Worm (Caenorhabditis elegans): Measurements from ENCODE around the gene sdz-27.

sdz-27 gene

ce11 chrIV:11145929-11146339 is 40.9 kb upstream of the sdz-27 start (continued):
- TF ChIP-seq Y95B8A.8 (GFP tag; IDR thresholded peaks at IDR 0.05) (0 out of 2 replicates have a peak, but pooled peaks have one; percentile 50), ceh-58 (GFP tag; IDR thresholded peaks at IDR 0.05) (no peak), fkh-3 (tag; optimal IDR thresholded peaks at IDR 0.05) (peak; percentile 57), madf-8 (GFP tag; conservative IDR thresholded peaks at IDR 0.05) (no peak), snpc-1.1 (tag; optimal IDR thresholded peaks at IDR 0.05; ENCODE audit: insufficient read depth) (peak; percentile 28), sdz-38 (tag; optimal IDR thresholded peaks at IDR 0.05) (no peak), pbrm-1 (GFP tag; IDR thresholded peaks at IDR 0.05) (peak; percentile 52; the same call in 1 of the 2 replicates), ccch-3 (GFP tag; optimal IDR thresholded peaks at IDR 0.05) (no peak), Y53G8AR.9 (GFP tag; conservative IDR thresholded peaks at IDR 0.05) (no peak; the same call in 1 of the 2 replicates), ekl-4 (GFP tag; IDR thresholded peaks at IDR 0.05) (peak; percentile 72), chd-7 (tag; optimal IDR thresholded peaks at IDR 0.05) (peak; percentile 63), tbp1 (GFP tag; optimal IDR thresholded peaks at IDR 0.05) (peak; percentile 42), sea-2 (GFP tag; IDR thresholded peaks at IDR 0.05) (no peak), Y56A3A.18 (GFP tag; IDR thresholded peaks at IDR 0.05) (0 out of 2 replicates have a peak, but pooled peaks have one; percentile 49), repo-1 (tag; optimal IDR thresholded peaks at IDR 0.05) (peak; percentile 78), let-607 (tag; optimal IDR thresholded peaks at IDR 0.05) (no peak), cebp-2 (GFP tag; IDR thresholded peaks at IDR 0.05) (no peak; the same call in 1 of the 2 replicates), F10E7.11 (tag; optimal IDR thresholded peaks at IDR 0.05) (peak; percentile 91), die-1 (tag; optimal IDR thresholded peaks at IDR 0.05) (peak; percentile 35), D2030.7 (GFP tag; IDR thresholded peaks at IDR 0.05) (peak; percentile 33; the same call in 1 of the 2 replicates), lag-1 (GFP tag; IDR thresholded peaks at IDR 0.05) (no peak), F57C9.4 (tag; optimal IDR thresholded peaks at IDR 0.05) (peak; percentile 76), lin-26 (GFP tag; IDR thresholded peaks at IDR 0.05) (peak; percentile 59), snpc-3.4 (tag; optimal IDR thresholded peaks at IDR 0.05) (peak; percentile 53), ztf-28 (GFP tag; IDR thresholded peaks at IDR 0.05) (no peak), ceh-79 (tag; optimal IDR thresholded peaks at IDR 0.05) (peak; percentile 57), ets-4 (GFP tag; optimal IDR thresholded peaks at IDR 0.05) (no peak), him-1 (tag; optimal IDR thresholded peaks at IDR 0.05) (peak; percentile 64), nfya-2 (GFP tag; IDR thresholded peaks at IDR 0.05) (peak; percentile 73; the same call in 1 of the 2 replicates), rcor-1 (GFP tag; IDR thresholded peaks at IDR 0.05) (no peak)

ce11 chrIV:11146492-11146891 is 40.3 kb upstream of the sdz-27 start:
- no peak for TF ChIP-seq F37B4.10 (GFP tag; IDR thresholded peaks at IDR 0.05)
- TF ChIP-seq Y67H2A.10 (GFP tag; conservative IDR thresholded peaks at IDR 0.05), result no peak
- no peak for TF ChIP-seq B0336.3 (GFP tag; IDR thresholded peaks at IDR 0.05)
- no peak for TF ChIP-seq ztf-22 (GFP tag; optimal IDR thresholded peaks at IDR 0.05)
- TF ChIP-seq cebp-2 (GFP tag; IDR thresholded peaks at IDR 0.05), result no peak
- no peak for TF ChIP-seq dpl-1 (GFP tag; optimal IDR thresholded peaks at IDR 0.05)
- no peak for TF ChIP-seq ceh-40 (GFP tag; IDR thresholded peaks at IDR 0.05)
- no peak for TF ChIP-seq T26A5.8 (tag; optimal IDR thresholded peaks at IDR 0.05)

- TF ChIP-seq tbp1 (GFP tag; optimal IDR thresholded peaks at IDR 0.05) (peak; percentile 34), gei-17 (GFP tag; optimal IDR thresholded peaks at IDR 0.05) (no peak), snpc-4 (GFP tag; optimal IDR thresholded peaks at IDR 0.05) (no peak), snpc-4 (tag; optimal IDR thresholded peaks at IDR 0.05) (peak in 2 of 4 experiments; percentile 47 to 48), pha-4 (tag; optimal IDR thresholded peaks at IDR 0.05) (no peak), F33H1.4 (GFP tag; IDR thresholded peaks at IDR 0.05) (no peak), rec-8 (tag; optimal IDR thresholded peaks at IDR 0.05) (peak; percentile 19 to 39), T26A5.8 (tag; optimal IDR thresholded peaks at IDR 0.05) (peak; percentile 21), repo-1 (tag; optimal IDR thresholded peaks at IDR 0.05) (peak; percentile 78), nhr-27 (tag; optimal IDR thresholded peaks at IDR 0.05) (peak; percentile 30), atf-7 (tag; optimal IDR thresholded peaks at IDR 0.05) (peak; percentile 71), Y53G8AR.9 (GFP tag; conservative IDR thresholded peaks at IDR 0.05) (peak; percentile 84), Y79H2A.3 (GFP tag; conservative IDR thresholded peaks at IDR 0.05) (no peak), egl-18 (GFP tag; IDR thresholded peaks at IDR 0.05) (no peak)
These were observed 39.8 kb upstream of the sdz-27 start, which contains the start of gene pigq-1 for ce11 chrIV:11146962-11147470. pigq-1 (minus strand) TSS chrIV:11147247.
